Worm (Caenorhabditis elegans): ENCODE results near the gene R10E4.1.

ce11 chrIII:4309303-4309702 lies 39.8 kb downstream of the R10E4.1 start:
- TF ChIP-seq F52B5.7 (tag; optimal IDR thresholded peaks at IDR 0.05) (no peak), hmg-1.2 (GFP tag; IDR thresholded peaks at IDR 0.05) (no peak), ztf-22 (GFP tag; optimal IDR thresholded peaks at IDR 0.05) (no peak), cebp-1 (GFP tag; IDR thresholded peaks at IDR 0.05) (no peak), cebp-1 (tag; optimal IDR thresholded peaks at IDR 0.05) (no peak), unc-130 (GFP tag; optimal IDR thresholded peaks at IDR 0.05) (no peak), unc-62 (GFP tag; optimal IDR thresholded peaks at IDR 0.05) (no peak), tlf-1 (GFP tag; optimal IDR thresholded peaks at IDR 0.05) (no peak), efl-1 (GFP tag; optimal IDR thresholded peaks at IDR 0.05) (no peak), cebp-2 (GFP tag; IDR thresholded peaks at IDR 0.05) (no peak), T07F8.4 (tag; optimal IDR thresholded peaks at IDR 0.05) (no peak), ztf-18 (tag; optimal IDR thresholded peaks at IDR 0.05) (no peak), lsy-27 (tag; optimal IDR thresholded peaks at IDR 0.05; ENCODE audit: borderline replicate concordance, insufficient read depth) (no peak), let-607 (tag; optimal IDR thresholded peaks at IDR 0.05) (no peak)

All from whole organism, young adult.